Worm (Caenorhabditis elegans) whole organism, mixed stage, embryonic: ENCODE measurements around the gene efn-2.

Experiments
- M03D4.4 ChIP-seq: sonication (generic microtip); optimal IDR thresholded peaks from 2 replicates; lab custom pipeline; 2017; ENCODE audit warnings: mild to moderate bottlenecking, missing genetic modification characterization, missing compliant biosample characterization
- bed-3 ChIP-seq: fragments of 200-800 bp; sonication (Bioruptor generic); optimal IDR thresholded peaks from 3 replicates; lab custom pipeline; 2018; ENCODE audit warnings: mild to moderate bottlenecking, missing genetic modification characterization, moderate library complexity, missing compliant biosample characterization
- ceh-39 ChIP-seq: fragments of 150-350 bp; optimal IDR thresholded peaks from 2 replicates; lab custom pipeline; 2014; ENCODE audit warnings: missing biosample characterization, missing genetic modification characterization
- ceh-43 ChIP-seq: fragments of 200-800 bp; sonication (Bioruptor generic); optimal IDR thresholded peaks from 2 replicates; lab custom pipeline; 2018; ENCODE audit warnings: mild to moderate bottlenecking, missing genetic modification characterization, moderate library complexity, missing compliant biosample characterization
- ceh-83 ChIP-seq: fragments of 200-800 bp; sonication (Bioruptor generic); optimal IDR thresholded peaks from 2 replicates; lab custom pipeline; 2018; ENCODE audit warnings: mild to moderate bottlenecking, missing genetic modification characterization, missing compliant biosample characterization
- ces-1 ChIP-seq: fragments of 150-350 bp; optimal IDR thresholded peaks from 2 replicates; lab custom pipeline; 2014; ENCODE audit warnings: missing biosample characterization, missing genetic modification reagents, missing genetic modification characterization
- cnd-1 ChIP-seq: fragments of 200-800 bp; sonication (Bioruptor generic); optimal IDR thresholded peaks from 2 replicates; lab custom pipeline; 2018; ENCODE audit warnings: mild to moderate bottlenecking, missing genetic modification characterization, missing compliant biosample characterization
- drap-1 ChIP-seq: fragments of 200-800 bp; sonication (Bioruptor generic); optimal IDR thresholded peaks from 3 replicates; lab custom pipeline; 2018; ENCODE audit warnings: mild to moderate bottlenecking, missing genetic modification characterization, missing compliant biosample characterization
- elt-1 ChIP-seq: sonication (generic microtip); optimal IDR thresholded peaks from 2 replicates; lab custom pipeline; 2017; ENCODE audit warnings: missing genetic modification characterization, mild to moderate bottlenecking, missing compliant biosample characterization, antibody characterized with exemption, moderate library complexity, borderline replicate concordance; ENCODE audit not compliant: insufficient read depth
- elt-3 ChIP-seq: fragments of 150-350 bp; optimal IDR thresholded peaks from 2 replicates; lab custom pipeline; 2014; ENCODE audit warnings: missing biosample characterization, missing genetic modification characterization
- flh-1 ChIP-seq: fragments of 200-800 bp; sonication (Bioruptor generic); optimal IDR thresholded peaks from 2 replicates; lab custom pipeline; 2018; ENCODE audit warnings: mild to moderate bottlenecking, missing genetic modification characterization, moderate library complexity, missing compliant biosample characterization
- ham-2 ChIP-seq: fragments of 200-800 bp; sonication (Bioruptor generic); optimal IDR thresholded peaks from 2 replicates; lab custom pipeline; 2018; ENCODE audit warnings: mild to moderate bottlenecking, missing genetic modification characterization, missing compliant biosample characterization
- hlh-1 ChIP-seq: fragments of 150-350 bp; optimal IDR thresholded peaks from 2 replicates; lab custom pipeline; 2014; ENCODE audit warnings: missing biosample characterization, missing genetic modification reagents, missing genetic modification characterization
- lin-13 ChIP-seq: fragments of 150-350 bp; optimal IDR thresholded peaks from 2 replicates; lab custom pipeline; 2014; ENCODE audit warnings: missing biosample characterization, missing genetic modification characterization
- lin-32 ChIP-seq: fragments of 200-800 bp; sonication (Bioruptor generic); optimal IDR thresholded peaks from 2 replicates; lab custom pipeline; 2018; ENCODE audit warnings: mild to moderate bottlenecking, missing genetic modification characterization, missing compliant biosample characterization
- lsy-2 ChIP-seq: fragments of 150-350 bp; optimal IDR thresholded peaks from 2 replicates; lab custom pipeline; 2014; ENCODE audit warnings: missing biosample characterization, missing genetic modification characterization
- mab-5 ChIP-seq: fragments of 150-350 bp; optimal IDR thresholded peaks from 2 replicates; lab custom pipeline; 2014; ENCODE audit warnings: missing biosample characterization, missing genetic modification characterization
- mep-1 ChIP-seq: fragments of 150-350 bp; optimal IDR thresholded peaks from 2 replicates; lab custom pipeline; 2017; ENCODE audit warnings: missing biosample characterization, missing genetic modification reagents, missing genetic modification characterization, inconsistent platforms
- mls-2 ChIP-seq: sonication (generic microtip); optimal IDR thresholded peaks from 2 replicates; lab custom pipeline; 2016; ENCODE audit warnings: mild to moderate bottlenecking, missing genetic modification characterization, moderate library complexity, missing compliant biosample characterization
- nhr-12 ChIP-seq: fragments of 150-350 bp; optimal IDR thresholded peaks from 2 replicates; lab custom pipeline; 2014; ENCODE audit warnings: missing biosample characterization, missing genetic modification characterization
- nhr-2 ChIP-seq: fragments of 150-350 bp; optimal IDR thresholded peaks from 2 replicates; lab custom pipeline; 2014; ENCODE audit warnings: missing biosample characterization, missing genetic modification characterization
- nhr-237 ChIP-seq: fragments of 150-350 bp; optimal IDR thresholded peaks from 2 replicates; lab custom pipeline; 2014; ENCODE audit warnings: missing biosample characterization, missing genetic modification characterization
- nhr-28 ChIP-seq: fragments of 150-350 bp; optimal IDR thresholded peaks from 2 replicates; lab custom pipeline; 2014; ENCODE audit warnings: missing biosample characterization, missing genetic modification characterization
- pha-4 ChIP-seq: fragments of 150-350 bp; optimal IDR thresholded peaks from 2 replicates; lab custom pipeline; 2018; ENCODE audit warnings: missing biosample characterization, missing genetic modification reagents, missing genetic modification characterization
- sem-2 ChIP-seq: fragments of 200-800 bp; sonication (Bioruptor generic); optimal IDR thresholded peaks from 2 replicates; lab custom pipeline; 2018; ENCODE audit warnings: mild to moderate bottlenecking, missing genetic modification characterization, missing compliant biosample characterization
- snpc-4 ChIP-seq: fragments of 150-350 bp; optimal IDR thresholded peaks from 2 replicates; lab custom pipeline; 2014; ENCODE audit warnings: missing biosample characterization, missing genetic modification characterization
- sptf-1 ChIP-seq: sonication (generic microtip); optimal IDR thresholded peaks from 2 replicates; lab custom pipeline; 2017; ENCODE audit warnings: mild to moderate bottlenecking, missing genetic modification characterization, moderate library complexity, missing compliant biosample characterization
- tbx-8 ChIP-seq: fragments of 200-800 bp; sonication (Bioruptor generic); optimal IDR thresholded peaks from 2 replicates; lab custom pipeline; 2018; ENCODE audit warnings: mild to moderate bottlenecking, missing genetic modification characterization, moderate library complexity, missing compliant biosample characterization
- unc-120 ChIP-seq: sonication (generic microtip); optimal IDR thresholded peaks from 2 replicates; lab custom pipeline; 2017; ENCODE audit warnings: missing genetic modification characterization, missing compliant biosample characterization; ENCODE audit not compliant: poor library complexity, severe bottlenecking
- unc-62 ChIP-seq: fragments of 150-350 bp; optimal IDR thresholded peaks from 2 replicates; lab custom pipeline; 2014; ENCODE audit warnings: missing biosample characterization, missing genetic modification reagents, missing genetic modification characterization
- ztf-11 ChIP-seq: fragments of 150-350 bp; optimal IDR thresholded peaks from 2 replicates; lab custom pipeline; 2014; ENCODE audit warnings: missing biosample characterization, missing genetic modification characterization

Gene efn-2

ce11 chrIV:10609920-10610319, 33.8 kb downstream of the efn-2 start:
- no peak for TF ChIP-seq sptf-1 (tag; lab: Kevin White, UChicago)
- TF ChIP-seq cnd-1 (tag; lab: Kevin White, UChicago), result no peak
- TF ChIP-seq mab-5 (tag; lab: Kevin White, UChicago), result no peak
- no peak for TF ChIP-seq flh-1 (GFP tag; lab: Kevin White, UChicago)
- no peak for TF ChIP-seq tbx-8 (GFP tag; lab: Kevin White, UChicago)
- TF ChIP-seq sem-2 (GFP tag; lab: Kevin White, UChicago), result no peak
- TF ChIP-seq ceh-43 (GFP tag; lab: Kevin White, UChicago), result no peak
- TF ChIP-seq ceh-83, result no peak
- no peak for TF ChIP-seq pha-4 (tag; lab: Kevin White, UChicago)
- no peak for TF ChIP-seq nhr-12
- TF ChIP-seq ztf-11 (tag; lab: Kevin White, UChicago), result no peak
- TF ChIP-seq mep-1, result no peak
- TF ChIP-seq M03D4.4, result no peak
- TF ChIP-seq lin-32 (GFP tag; lab: Kevin White, UChicago), result no peak
- TF ChIP-seq, all 35 proteins: peak for 0

- no peak for TF ChIP-seq ceh-43 (GFP tag; lab: Kevin White, UChicago)
- TF ChIP-seq mep-1, result no peak
- no peak for TF ChIP-seq hlh-1
- TF ChIP-seq lin-13, result no peak
- no peak for TF ChIP-seq mls-2 (tag; lab: Kevin White, UChicago)
- TF ChIP-seq drap-1 (GFP tag; lab: Kevin White, UChicago), result no peak
- no peak for TF ChIP-seq ham-2
- no peak for TF ChIP-seq elt-3
- TF ChIP-seq elt-1 (tag; lab: Kevin White, UChicago), result no peak
- no peak for TF ChIP-seq ces-1 (GFP tag; lab: Kevin White, UChicago)
- TF ChIP-seq nhr-2, result no peak
- no peak for TF ChIP-seq snpc-4 (tag; lab: Kevin White, UChicago)
- no peak for TF ChIP-seq lsy-2 (tag; lab: Kevin White, UChicago)
- no peak for TF ChIP-seq lin-32 (GFP tag; lab: Kevin White, UChicago)
- TF ChIP-seq ceh-39 (tag; lab: Kevin White, UChicago), result no peak
- TF ChIP-seq nhr-28 (tag; lab: Kevin White, UChicago), result no peak
Measured at ce11 chrIV:10612281-10612680, 36.1 kb downstream of the efn-2 start.

ce11 chrIV:10614918-10615477, 38.8 kb downstream of the efn-2 start, which contains the start of gene ptr-14:
TSS of gene ptr-14 (plus strand) at chrIV:10615427.
- no peak for TF ChIP-seq nhr-2
- no peak for TF ChIP-seq sem-2 (GFP tag; lab: Kevin White, UChicago)
- no peak for TF ChIP-seq unc-120 (tag; lab: Kevin White, UChicago)
- TF ChIP-seq ceh-83, result no peak
- TF ChIP-seq ham-2, result no peak
- no peak for TF ChIP-seq tbx-8 (GFP tag; lab: Kevin White, UChicago)
- no peak for TF ChIP-seq bed-3 (GFP tag; lab: Kevin White, UChicago)
- no peak for TF ChIP-seq snpc-4 (tag; lab: Kevin White, UChicago)
- TF ChIP-seq lin-32 (GFP tag; lab: Kevin White, UChicago), result no peak
- TF ChIP-seq unc-62 (GFP tag; lab: Kevin White, UChicago), result no peak

ce11 chrIV:10616366-10616765, 40.2 kb downstream of the efn-2 start:
- TF ChIP-seq mls-2 (tag; lab: Kevin White, UChicago) (no peak), unc-120 (tag; lab: Kevin White, UChicago) (no peak), cnd-1 (tag; lab: Kevin White, UChicago) (no peak), ceh-43 (GFP tag; lab: Kevin White, UChicago) (no peak), elt-3 (no peak), bed-3 (GFP tag; lab: Kevin White, UChicago) (no peak), hlh-1 (no peak), nhr-12 (no peak), mab-5 (tag; lab: Kevin White, UChicago) (no peak), mep-1 (no peak), unc-62 (GFP tag; lab: Kevin White, UChicago) (no peak), ceh-83 (no peak), snpc-4 (tag; lab: Kevin White, UChicago) (no peak), nhr-237 (tag; lab: Kevin White, UChicago) (no peak), M03D4.4 (no peak)
